Worm (Caenorhabditis elegans) whole organism, L2 larva: ENCODE data around the gene aqp-2.

Source experiments
- ama-1 ChIP-seq: fragments of 150-350 bp; optimal IDR thresholded peaks from 2 replicates; lab custom pipeline; 2018; ENCODE audit warnings: inconsistent platforms
- ceh-16 ChIP-seq: fragments of 150-350 bp; optimal IDR thresholded peaks from 2 replicates; lab custom pipeline; 2014; ENCODE audit warnings: missing biosample characterization, missing genetic modification characterization
- dmd-4 ChIP-seq: sonication (generic microtip); optimal IDR thresholded peaks from 2 replicates; lab custom pipeline; 2017; ENCODE audit warnings: missing biosample characterization, missing genetic modification characterization
- egl-27 ChIP-seq: sonication (generic microtip); optimal IDR thresholded peaks from 3 replicates; lab custom pipeline; 2017; ENCODE audit warnings: missing biosample characterization, missing genetic modification reagents, missing genetic modification characterization
- elt-1 ChIP-seq: fragments of 150-350 bp; optimal IDR thresholded peaks from 2 replicates; lab custom pipeline; 2014; ENCODE audit warnings: missing biosample characterization, missing genetic modification characterization
- fos-1 ChIP-seq: fragments of 150-350 bp; optimal IDR thresholded peaks from 2 replicates; lab custom pipeline; 2014; ENCODE audit warnings: missing biosample characterization, missing genetic modification characterization
- mdl-1 ChIP-seq, 2 experiments: fragments of 150-350 bp in 1 of 2; sonication (generic microtip) in 1 of 2; optimal IDR thresholded peaks; 2 replicates each; lab custom pipeline; 2017; ENCODE audit warnings: missing biosample characterization in 2 of 2, missing genetic modification characterization in 2 of 2
- nhr-10 ChIP-seq: sonication (generic microtip); optimal IDR thresholded peaks from 2 replicates; lab custom pipeline; 2017; ENCODE audit warnings: missing biosample characterization, missing genetic modification characterization
- nhr-11 ChIP-seq: fragments of 150-350 bp; optimal IDR thresholded peaks from 2 replicates; lab custom pipeline; 2014; ENCODE audit warnings: missing biosample characterization, missing genetic modification characterization
- nhr-237 ChIP-seq: fragments of 150-350 bp; optimal IDR thresholded peaks from 2 replicates; lab custom pipeline; 2014; ENCODE audit warnings: missing biosample characterization, missing genetic modification characterization
- sem-4 ChIP-seq: fragments of 150-350 bp; optimal IDR thresholded peaks from 2 replicates; lab custom pipeline; 2014; ENCODE audit warnings: missing biosample characterization, missing genetic modification reagents, missing genetic modification characterization
- skn-1 ChIP-seq: sonication (generic microtip); optimal IDR thresholded peaks from 2 replicates; lab custom pipeline; 2017; ENCODE audit warnings: missing biosample characterization, missing genetic modification characterization
- snpc-4 ChIP-seq: fragments of 150-350 bp; optimal IDR thresholded peaks from 2 replicates; lab custom pipeline; 2014; ENCODE audit warnings: missing biosample characterization, missing genetic modification characterization
- ztf-11 ChIP-seq: sonication (generic microtip); optimal IDR thresholded peaks from 2 replicates; lab custom pipeline; 2017; ENCODE audit warnings: missing biosample characterization, missing genetic modification characterization

- TF ChIP-seq elt-1 (tag; lab: Kevin White, UChicago): no peak
- TF ChIP-seq egl-27: no peak
- no peak for TF ChIP-seq mdl-1 (tag; optimal IDR thresholded peaks at IDR 0.05; lab: Kevin White, UChicago)
- TF ChIP-seq ztf-11: no peak
- no peak for TF ChIP-seq skn-1
- TF ChIP-seq fos-1 (tag; lab: Kevin White, UChicago): no peak
- TF ChIP-seq ama-1 (lab: Kevin White, UChicago): no peak
- no peak for TF ChIP-seq snpc-4
- TF ChIP-seq ceh-16 (tag; lab: Kevin White, UChicago): no peak
- no peak for TF ChIP-seq nhr-10 (tag; lab: Kevin White, UChicago)
- TF ChIP-seq nhr-237 (tag; lab: Kevin White, UChicago): no peak
- no peak for TF ChIP-seq dmd-4 (tag; lab: Kevin White, UChicago)
- no peak for TF ChIP-seq sem-4 (tag; lab: Kevin White, UChicago)
- TF ChIP-seq nhr-11 (tag; lab: Kevin White, UChicago): no peak
Observed at ce11 chrII:9299679-9300078, 37.9 kb upstream of the aqp-2 start.
